Fruit fly (Drosophila melanogaster): ENCODE results near the gene yem.

yem gene

DNA sequence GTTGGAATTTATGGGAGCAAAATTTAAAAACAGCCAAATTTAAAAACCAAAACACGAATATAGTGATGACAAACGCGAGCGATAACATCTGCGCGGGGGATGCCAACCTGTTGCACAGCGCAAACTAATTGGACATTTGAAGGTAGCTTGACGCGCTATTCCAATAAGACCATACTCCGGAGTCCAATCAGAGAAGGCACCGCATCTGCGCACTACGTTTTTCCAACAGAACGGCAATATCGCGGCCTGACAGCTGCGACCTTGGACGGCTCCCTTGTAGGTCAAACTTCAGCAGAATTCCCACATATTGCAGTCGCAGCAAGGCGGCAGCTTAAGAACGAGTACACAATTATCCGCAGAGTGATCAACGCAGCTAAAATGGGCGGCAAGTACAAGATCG, 25.4 kb upstream of the yem start, which contains the start of the genes CG11882 and Pglym78 (continued):
- TF ChIP-seq CG31441 (GFP tag; IDR thresholded peaks at IDR 0.05) (no peak), CG9609 (GFP tag; optimal IDR thresholded peaks at IDR 0.05) (peak; percentile 55), CG10147 (GFP tag; optimal IDR thresholded peaks at IDR 0.05) (no peak), CG30020 (tag; optimal IDR thresholded peaks at IDR 0.05) (no peak), fd3F (GFP tag; optimal IDR thresholded peaks at IDR 0.05) (no peak), CG10431 (GFP tag; optimal IDR thresholded peaks at IDR 0.05) (no peak), Spps (tag; optimal IDR thresholded peaks at IDR 0.05) (no peak), CrebB (tag; optimal IDR thresholded peaks at IDR 0.05) (peak; percentile 67), Atf-2 (GFP tag; optimal IDR thresholded peaks at IDR 0.05) (no peak), Meics (GFP tag; optimal IDR thresholded peaks at IDR 0.05) (peak; percentile 6), Dbx (GFP tag; IDR thresholded peaks at IDR 0.05) (peak; percentile 66; the same call in 2 of the 3 replicates), Scr (GFP tag; IDR thresholded peaks at IDR 0.05; ENCODE audit: partially characterized antibody) (peak; percentile 58), Nf-YA (GFP tag; IDR thresholded peaks at IDR 0.05) (no peak), slp2 (GFP tag; optimal IDR thresholded peaks at IDR 0.05) (no peak), psq (GFP tag; optimal IDR thresholded peaks at IDR 0.05) (no peak), BEAF-32 (GFP tag; optimal IDR thresholded peaks at IDR 0.05) (peak; percentile 60), CG34422 (GFP tag; IDR thresholded peaks at IDR 0.05) (peak; percentile 69; the same call in 1 of the 3 replicates), Pdp1 (GFP tag; optimal IDR thresholded peaks at IDR 0.05) (peak; percentile 40 to 60), slbo (GFP tag; IDR thresholded peaks at IDR 0.05) (peak; percentile 74), emc (GFP tag; optimal IDR thresholded peaks at IDR 0.05) (peak; percentile 28), CG31224 (GFP tag; IDR thresholded peaks at IDR 0.05) (no peak), CG11093 (GFP tag; IDR thresholded peaks at IDR 0.05) (no peak), insv (GFP tag; optimal IDR thresholded peaks at IDR 0.05) (peak; percentile 100), crol (GFP tag; IDR thresholded peaks at IDR 0.05) (peak; percentile 52; the same call in 1 of the 2 replicates), CG13296 (GFP tag; optimal IDR thresholded peaks at IDR 0.05) (no peak), pfk (GFP tag; optimal IDR thresholded peaks at IDR 0.05) (no peak), tna (GFP tag; IDR thresholded peaks at IDR 0.05; ENCODE audit: partially characterized antibody) (peak; percentile 37; the same call in 1 of the 2 replicates), gem (tag; optimal IDR thresholded peaks at IDR 0.05) (no peak), Dref (GFP tag; IDR thresholded peaks at IDR 0.05) (peak; percentile 81), E2f1 (GFP tag; IDR thresholded peaks at IDR 0.05) (peak; percentile 49), CG14050 (GFP tag; IDR thresholded peaks at IDR 0.05) (no peak), CG17829 (tag; optimal IDR thresholded peaks at IDR 0.05) (peak; percentile 17), CG12769 (tag; optimal IDR thresholded peaks at IDR 0.05) (no peak), ara (GFP tag; IDR thresholded peaks at IDR 0.05) (peak; percentile 51), bcd (GFP tag; optimal IDR thresholded peaks at IDR 0.05) (peak; percentile 37), CG15601 (tag; optimal IDR thresholded peaks at IDR 0.05) (peak; percentile 54), trem (tag; optimal IDR thresholded peaks at IDR 0.05) (peak; percentile 98), CG6813 (GFP tag; optimal IDR thresholded peaks at IDR 0.05) (no peak), CG13624 (GFP tag; optimal IDR thresholded peaks at IDR 0.05) (peak; percentile 73), TFAM (GFP tag; optimal IDR thresholded peaks at IDR 0.05) (no peak), CG32767 (GFP tag; IDR thresholded peaks at IDR 0.05) (0 out of 2 replicates have a peak, but pooled peaks have one; percentile 30), row (GFP tag; IDR thresholded peaks at IDR 0.05) (peak; percentile 59), CG13775 (GFP tag; optimal IDR thresholded peaks at IDR 0.05) (peak; percentile 33), CG7963 (GFP tag; IDR thresholded peaks at IDR 0.05; ENCODE audit: partially characterized antibody) (no peak), toy (GFP tag; IDR thresholded peaks at IDR 0.05) (no peak), CG14667 (GFP tag; IDR thresholded peaks at IDR 0.05) (no peak), CG4707 (GFP tag; optimal IDR thresholded peaks at IDR 0.05) (no peak), CG15696 (tag; optimal IDR thresholded peaks at IDR 0.05) (no peak), Mes4 (GFP tag; optimal IDR thresholded peaks at IDR 0.05) (peak; percentile 12), E2f2 (GFP tag; IDR thresholded peaks at IDR 0.05) (peak; percentile 88), CG1233 (GFP tag; optimal IDR thresholded peaks at IDR 0.05) (no peak)

Measured in whole organism, embryonic.